Worm (Caenorhabditis elegans) whole organism, L1 larva: ENCODE measurements around the gene ZC449.5.

Experiments used
- blmp-1 ChIP-seq: fragments of 150-350 bp; optimal IDR thresholded peaks from 2 replicates; lab custom pipeline; 2014; ENCODE audit warnings: missing biosample characterization, missing genetic modification characterization
- ces-1 ChIP-seq: fragments of 150-350 bp; optimal IDR thresholded peaks from 2 replicates; lab custom pipeline; 2014; ENCODE audit warnings: missing biosample characterization, missing genetic modification reagents, missing genetic modification characterization
- efl-1 ChIP-seq, 4 experiments: fragments of 150-350 bp; optimal IDR thresholded peaks in 3 of 4; peaks in 1 of 4; 1 replicate in 1 of 4; 2 replicates in 3 of 4; lab custom pipeline; 2014; ENCODE audit warnings: missing biosample characterization in 2 of 4, missing genetic modification characterization in 2 of 4, missing genetic modification reagents in 2 of 4
- fkh-10 ChIP-seq: sonication (generic microtip); optimal IDR thresholded peaks from 2 replicates; lab custom pipeline; 2017; ENCODE audit warnings: missing biosample characterization, missing genetic modification reagents, missing genetic modification characterization
- lin-13 ChIP-seq: fragments of 150-350 bp; optimal IDR thresholded peaks from 2 replicates; lab custom pipeline; 2014; ENCODE audit warnings: missing biosample characterization, missing genetic modification reagents, missing genetic modification characterization
- nhr-12 ChIP-seq: sonication (generic microtip); optimal IDR thresholded peaks from 2 replicates; lab custom pipeline; 2017; ENCODE audit warnings: missing biosample characterization, missing genetic modification characterization
- nhr-28 ChIP-seq: fragments of 150-350 bp; optimal IDR thresholded peaks from 2 replicates; lab custom pipeline; 2014; ENCODE audit warnings: missing biosample characterization, missing genetic modification characterization
- nhr-90 ChIP-seq: sonication (generic microtip); optimal IDR thresholded peaks from 2 replicates; lab custom pipeline; 2016; ENCODE audit warnings: mild to moderate bottlenecking, missing genetic modification characterization, missing compliant biosample characterization; ENCODE audit not compliant: poor library complexity
- pqm-1 ChIP-seq: sonication (generic microtip); optimal IDR thresholded peaks from 3 replicates; lab custom pipeline; 2017; ENCODE audit warnings: missing biosample characterization, missing genetic modification characterization
- rnt-1 ChIP-seq: sonication (generic microtip); optimal IDR thresholded peaks from 2 replicates; lab custom pipeline; 2016; ENCODE audit warnings: mild to moderate bottlenecking, missing genetic modification characterization, moderate library complexity, missing compliant biosample characterization
- unc-62 ChIP-seq: fragments of 150-350 bp; optimal IDR thresholded peaks from 2 replicates; lab custom pipeline; 2014; ENCODE audit warnings: missing biosample characterization, missing genetic modification reagents, missing genetic modification characterization
- zag-1 ChIP-seq: fragments of 150-350 bp; optimal IDR thresholded peaks from 2 replicates; lab custom pipeline; 2014; ENCODE audit warnings: missing biosample characterization, missing genetic modification characterization

ce11 chrX:4987617-4988016, 50.0 kb downstream of the ZC449.5 start:
- TF ChIP-seq fkh-10 (GFP tag; lab: Kevin White, UChicago) = no peak
- TF ChIP-seq zag-1 (tag; lab: Kevin White, UChicago) = no peak
- no peak for TF ChIP-seq ces-1
- TF ChIP-seq rnt-1 = no peak
- TF ChIP-seq efl-1 (optimal IDR thresholded peaks at IDR 0.05; lab: Kevin White, UChicago) = no peak
- no peak for TF ChIP-seq efl-1 (GFP tag; optimal IDR thresholded peaks at IDR 0.05 in 1 of 2; lab: Kevin White, UChicago)
- no peak for TF ChIP-seq pqm-1 (tag; lab: Kevin White, UChicago)
- TF ChIP-seq unc-62 (GFP tag; lab: Kevin White, UChicago) = no peak
- no peak for TF ChIP-seq lin-13 (GFP tag; lab: Kevin White, UChicago)
- no peak for TF ChIP-seq blmp-1 (tag; lab: Kevin White, UChicago)
- no peak for TF ChIP-seq nhr-28
- no peak for TF ChIP-seq nhr-90 (tag; lab: Kevin White, UChicago)
- no peak for TF ChIP-seq nhr-12 (tag; lab: Kevin White, UChicago)
